Fruit fly (Drosophila melanogaster): ENCODE results near the gene CG33509.

The CG33509 gene

dm6 chr2L:21037723-21038122 is 48.6 kb downstream of the CG33509 start:
- TF ChIP-seq psq (optimal IDR thresholded peaks at IDR 0.05), result no peak
- TF ChIP-seq Dll (optimal IDR thresholded peaks at IDR 0.05), result no peak
- TF ChIP-seq EcR (GFP tag; optimal IDR thresholded peaks at IDR 0.05), result no peak
- TF ChIP-seq CG8478 (optimal IDR thresholded peaks at IDR 0.05), result no peak
- no peak for TF ChIP-seq usp (GFP tag; optimal IDR thresholded peaks at IDR 0.05)
- no peak for TF ChIP-seq pan (optimal IDR thresholded peaks at IDR 0.05)

- TF ChIP-seq usp (GFP tag; optimal IDR thresholded peaks at IDR 0.05) (no peak), psq (optimal IDR thresholded peaks at IDR 0.05) (no peak), pan (optimal IDR thresholded peaks at IDR 0.05) (no peak), CG8478 (optimal IDR thresholded peaks at IDR 0.05) (no peak), Dll (optimal IDR thresholded peaks at IDR 0.05) (no peak), EcR (GFP tag; optimal IDR thresholded peaks at IDR 0.05) (no peak)
These were observed 50.5 kb downstream of the CG33509 start for dm6 chr2L:21035704-21036369.
